Fruit fly (Drosophila melanogaster) whole organism, embryonic: ENCODE results near the gene NetB.

Experiments
- Atf6 ChIP-seq: fragments of 200-800 bp; sonication (Bioruptor generic); IDR thresholded peaks from 2 replicates; pipeline ENCODE4 v1.3.6; 2022; ENCODE audit warnings: missing biosample characterization, missing genetic modification characterization
- CG10321 ChIP-seq: fragments of 200-800 bp; sonication (Bioruptor generic); IDR thresholded peaks from 2 replicates; pipeline ENCODE4 v1.3.6; 2022; ENCODE audit warnings: missing biosample characterization, missing genetic modification characterization
- CG11696 ChIP-seq: fragments of 200-800 bp; sonication (Bioruptor generic); IDR thresholded peaks from 2 replicates; pipeline ENCODE4 v1.3.6; 2022; ENCODE audit warnings: missing biosample characterization, missing genetic modification characterization
- CG12659 ChIP-seq: fragments of 200-800 bp; sonication (Bioruptor generic); optimal IDR thresholded peaks from 3 replicates; lab custom pipeline; 2017; ENCODE audit warnings: mild to moderate bottlenecking, missing biosample characterization, missing genetic modification reagents, missing genetic modification characterization
- CG12769 ChIP-seq: fragments of 200-800 bp; sonication (Bioruptor generic); optimal IDR thresholded peaks from 2 replicates; lab custom pipeline; 2019; ENCODE audit warnings: missing biosample characterization, mild to moderate bottlenecking, missing genetic modification characterization, moderate library complexity
- CG13894 ChIP-seq: fragments of 200-800 bp; sonication (Bioruptor generic); optimal IDR thresholded peaks from 3 replicates; lab custom pipeline; 2018; ENCODE audit warnings: missing biosample characterization, mild to moderate bottlenecking, missing genetic modification characterization, moderate library complexity
- CG14014 ChIP-seq: fragments of 200-800 bp; sonication (Bioruptor generic); IDR thresholded peaks from 2 replicates; pipeline ENCODE4 v1.3.6; 2022; ENCODE audit warnings: missing biosample characterization, missing genetic modification characterization
- CG1603 ChIP-seq: fragments of 200-800 bp; sonication (Bioruptor generic); optimal IDR thresholded peaks from 2 replicates; lab custom pipeline; 2019; ENCODE audit warnings: missing biosample characterization, mild to moderate bottlenecking, missing genetic modification characterization, moderate library complexity
- CG16815 ChIP-seq: fragments of 200-800 bp; sonication (Bioruptor generic); optimal IDR thresholded peaks from 3 replicates; lab custom pipeline; 2017; ENCODE audit warnings: missing biosample characterization, mild to moderate bottlenecking, missing genetic modification characterization
- CG17802 ChIP-seq: fragments of 200-800 bp; sonication (Bioruptor generic); optimal IDR thresholded peaks from 2 replicates; lab custom pipeline; 2018; ENCODE audit warnings: missing biosample characterization, mild to moderate bottlenecking, missing genetic modification characterization, moderate library complexity
- CG1792 ChIP-seq: fragments of 200-800 bp; sonication (Bioruptor generic); optimal IDR thresholded peaks from 2 replicates; lab custom pipeline; 2016; ENCODE audit warnings: missing biosample characterization, missing genetic modification characterization
- CG32767 ChIP-seq: fragments of 200-800 bp; sonication (Bioruptor generic); IDR thresholded peaks from 2 replicates; pipeline ENCODE4 v1.3.6; 2022; ENCODE audit warnings: missing biosample characterization, missing genetic modification characterization
- CG42726 ChIP-seq: fragments of 200-800 bp; sonication (Bioruptor generic); IDR thresholded peaks from 2 replicates; pipeline ENCODE4 v1.3.6; 2022; ENCODE audit warnings: missing biosample characterization, missing genetic modification characterization; ENCODE audit not compliant: partially characterized antibody
- CG5180 ChIP-seq: fragments of 200-800 bp; sonication (Bioruptor generic); optimal IDR thresholded peaks from 3 replicates; lab custom pipeline; 2017; ENCODE audit warnings: missing biosample characterization, missing genetic modification characterization, mild to moderate bottlenecking, moderate library complexity, missing genetic modification reagents
- CG6689 ChIP-seq: fragments of 200-800 bp; sonication (Bioruptor generic); IDR thresholded peaks from 2 replicates; pipeline ENCODE4 v1.3.6; 2022; ENCODE audit warnings: missing biosample characterization, missing genetic modification characterization
- CG6813 ChIP-seq: fragments of 200-800 bp; sonication (Bioruptor generic); optimal IDR thresholded peaks from 2 replicates; lab custom pipeline; 2017; ENCODE audit warnings: missing biosample characterization, missing genetic modification characterization, mild to moderate bottlenecking, moderate library complexity, missing genetic modification reagents
- CG7786 ChIP-seq: fragments of 200-800 bp; sonication (Bioruptor generic); optimal IDR thresholded peaks from 2 replicates; lab custom pipeline; 2016; ENCODE audit warnings: missing biosample characterization, missing genetic modification characterization
- CG8290 ChIP-seq, 3 experiments: fragments of 200-800 bp; sonication (Bioruptor generic); optimal IDR thresholded peaks; 2 replicates each; lab custom pipeline; 2016 to 2019; ENCODE audit warnings: missing biosample characterization in 3 of 3, missing genetic modification characterization in 3 of 3, mild to moderate bottlenecking in 2 of 3, moderate library complexity in 1 of 3
- CrebB ChIP-seq: fragments of 200-800 bp; sonication (Bioruptor generic); optimal IDR thresholded peaks from 3 replicates; lab custom pipeline; 2018; ENCODE audit warnings: missing biosample characterization, mild to moderate bottlenecking, missing genetic modification characterization
- D ChIP-seq, 2 experiments: fragments of 200-800 bp in 1 of 2; fragments of >200 bp in 1 of 2; sonication (Bioruptor generic) in 1 of 2; optimal IDR thresholded peaks; 2 replicates in 1 of 2; 3 replicates in 1 of 2; lab custom pipeline; 2017; ENCODE audit warnings: mild to moderate bottlenecking in 1 of 2, missing biosample characterization in 1 of 2, missing genetic modification characterization in 1 of 2, missing genetic modification reagents in 1 of 2
- Dp ChIP-seq: fragments of 200-800 bp; sonication (Bioruptor generic); optimal IDR thresholded peaks from 2 replicates; lab custom pipeline; 2018; ENCODE audit warnings: missing biosample characterization, mild to moderate bottlenecking, missing genetic modification characterization, moderate library complexity
- Ets65A ChIP-seq: fragments of 200-800 bp; sonication (Bioruptor generic); peaks from one replicate; lab custom pipeline; 2016; ENCODE audit warnings: missing biosample characterization, missing genetic modification characterization
- Ets97D ChIP-seq: fragments of 200-800 bp; sonication (Bioruptor generic); optimal IDR thresholded peaks from 3 replicates; lab custom pipeline; 2016; ENCODE audit warnings: missing biosample characterization, missing genetic modification characterization
- HLH3B ChIP-seq: fragments of 200-800 bp; sonication (Bioruptor generic); IDR thresholded peaks from 2 replicates; pipeline ENCODE4 v1.3.6; 2022; ENCODE audit warnings: missing biosample characterization, missing genetic modification characterization
- Hey ChIP-seq: fragments of 200-800 bp; sonication (Bioruptor generic); optimal IDR thresholded peaks from 3 replicates; lab custom pipeline; 2018; ENCODE audit warnings: missing biosample characterization, mild to moderate bottlenecking, missing genetic modification characterization
- Hmr ChIP-seq: fragments of 200-800 bp; sonication (Bioruptor generic); optimal IDR thresholded peaks from 3 replicates; lab custom pipeline; 2017; ENCODE audit warnings: mild to moderate bottlenecking, missing biosample characterization, missing genetic modification reagents, missing genetic modification characterization
- Mad ChIP-seq: fragments of 200-800 bp; sonication (Bioruptor generic); optimal IDR thresholded peaks from 2 replicates; lab custom pipeline; 2016; ENCODE audit warnings: missing biosample characterization, missing genetic modification characterization
- Pdp1 ChIP-seq, 2 experiments: fragments of 200-800 bp; sonication (Bioruptor generic); optimal IDR thresholded peaks; 3 replicates each; lab custom pipeline; 2016; ENCODE audit warnings: missing biosample characterization in 2 of 2, missing genetic modification characterization in 2 of 2, mild to moderate bottlenecking in 1 of 2, moderate library complexity in 1 of 2
- Sry-δ ChIP-seq: fragments of 200-800 bp; sonication (Bioruptor generic); optimal IDR thresholded peaks from 2 replicates; lab custom pipeline; 2016; ENCODE audit warnings: missing biosample characterization, missing genetic modification characterization
- Taf1 ChIP-seq: fragments of 200-800 bp; sonication (Bioruptor generic); IDR thresholded peaks from 2 replicates; pipeline ENCODE4 v1.3.6; 2022; ENCODE audit warnings: missing biosample characterization, missing genetic modification characterization
- Xrp1 ChIP-seq: fragments of 200-800 bp; sonication (Bioruptor generic); IDR thresholded peaks from 2 replicates; pipeline ENCODE4 v1.3.6; 2022; ENCODE audit warnings: missing biosample characterization, missing genetic modification characterization
- ab ChIP-seq: fragments of 200-800 bp; sonication (Bioruptor generic); optimal IDR thresholded peaks from 2 replicates; lab custom pipeline; 2016; ENCODE audit warnings: missing biosample characterization, missing genetic modification characterization
- chn ChIP-seq: fragments of 200-800 bp; sonication (Bioruptor generic); optimal IDR thresholded peaks from 2 replicates; lab custom pipeline; 2016; ENCODE audit warnings: missing biosample characterization, missing genetic modification characterization
- cwo ChIP-seq: fragments of 200-800 bp; sonication (Bioruptor generic); optimal IDR thresholded peaks from 3 replicates; lab custom pipeline; 2017; ENCODE audit warnings: missing biosample characterization, missing genetic modification characterization, mild to moderate bottlenecking, moderate library complexity, missing genetic modification reagents
- dm ChIP-seq: fragments of 200-800 bp; sonication (Bioruptor generic); optimal IDR thresholded peaks from 3 replicates; lab custom pipeline; 2016; ENCODE audit warnings: missing biosample characterization, missing genetic modification characterization
- dpn ChIP-seq, 2 experiments: fragments of 200-800 bp; sonication (Bioruptor generic); optimal IDR thresholded peaks; 3 replicates each; lab custom pipeline; 2016; ENCODE audit warnings: missing biosample characterization in 2 of 2, missing genetic modification characterization in 2 of 2
- dysf ChIP-seq: fragments of 200-800 bp; sonication (Bioruptor generic); IDR thresholded peaks from 3 replicates; pipeline ENCODE4 v1.3.6; 2022; ENCODE audit warnings: missing biosample characterization, missing genetic modification characterization
- ftz-f1 ChIP-seq: fragments of 200-800 bp; sonication (Bioruptor generic); optimal IDR thresholded peaks from 2 replicates; lab custom pipeline; 2016; ENCODE audit warnings: missing biosample characterization, missing genetic modification characterization
- maf-S ChIP-seq: fragments of 200-800 bp; sonication (Bioruptor generic); optimal IDR thresholded peaks from 2 replicates; lab custom pipeline; 2016; ENCODE audit warnings: missing biosample characterization, missing genetic modification characterization
- otp ChIP-seq: fragments of 200-800 bp; sonication (Bioruptor generic); IDR thresholded peaks from 3 replicates; pipeline ENCODE4, ENCODE4 v1.3.6; 2022; ENCODE audit warnings: missing biosample characterization, missing genetic modification characterization
- p53 ChIP-seq: fragments of 200-800 bp; sonication (Bioruptor generic); optimal IDR thresholded peaks from 2 replicates; lab custom pipeline; 2016; ENCODE audit warnings: missing biosample characterization, missing genetic modification characterization
- pfk ChIP-seq: fragments of 200-800 bp; sonication (Bioruptor generic); optimal IDR thresholded peaks from 2 replicates; lab custom pipeline; 2018; ENCODE audit warnings: missing biosample characterization, mild to moderate bottlenecking, missing genetic modification characterization, moderate library complexity
- pho ChIP-seq: fragments of 200-800 bp; sonication (Bioruptor generic); optimal IDR thresholded peaks from 2 replicates; lab custom pipeline; 2016; ENCODE audit warnings: missing biosample characterization, missing genetic modification characterization
- salm ChIP-seq: fragments of 200-800 bp; sonication (Bioruptor generic); optimal IDR thresholded peaks from 2 replicates; lab custom pipeline; 2018; ENCODE audit warnings: missing biosample characterization, mild to moderate bottlenecking, missing genetic modification characterization
- scrt ChIP-seq: fragments of 200-800 bp; sonication (Bioruptor generic); optimal IDR thresholded peaks from 2 replicates; lab custom pipeline; 2018; ENCODE audit warnings: missing biosample characterization, mild to moderate bottlenecking, missing genetic modification characterization, moderate library complexity
- sqz ChIP-seq: fragments of 200-800 bp; sonication (Bioruptor generic); optimal IDR thresholded peaks from 3 replicates; lab custom pipeline; 2018; ENCODE audit warnings: missing biosample characterization, mild to moderate bottlenecking, missing genetic modification characterization
- sr ChIP-seq: fragments of 200-800 bp; sonication (Bioruptor generic); IDR thresholded peaks from 3 replicates; pipeline ENCODE4 v1.3.6; 2022; ENCODE audit warnings: missing biosample characterization, missing genetic modification characterization
- stc ChIP-seq: fragments of 200-800 bp; sonication (Bioruptor generic); IDR thresholded peaks from 2 replicates; pipeline ENCODE4 v1.3.6; 2022; ENCODE audit warnings: missing biosample characterization, missing genetic modification characterization
- ttk ChIP-seq: fragments of 200-800 bp; sonication (Bioruptor generic); IDR thresholded peaks from 2 replicates; pipeline ENCODE4 v2.1.2; 2022; ENCODE audit warnings: missing biosample characterization, missing genetic modification characterization
- zfh1 ChIP-seq: fragments of 200-800 bp; sonication (Bioruptor generic); IDR thresholded peaks from 3 replicates; pipeline ENCODE4 v1.3.6; 2022; ENCODE audit warnings: missing biosample characterization, missing genetic modification characterization

The NetB gene

DNA sequence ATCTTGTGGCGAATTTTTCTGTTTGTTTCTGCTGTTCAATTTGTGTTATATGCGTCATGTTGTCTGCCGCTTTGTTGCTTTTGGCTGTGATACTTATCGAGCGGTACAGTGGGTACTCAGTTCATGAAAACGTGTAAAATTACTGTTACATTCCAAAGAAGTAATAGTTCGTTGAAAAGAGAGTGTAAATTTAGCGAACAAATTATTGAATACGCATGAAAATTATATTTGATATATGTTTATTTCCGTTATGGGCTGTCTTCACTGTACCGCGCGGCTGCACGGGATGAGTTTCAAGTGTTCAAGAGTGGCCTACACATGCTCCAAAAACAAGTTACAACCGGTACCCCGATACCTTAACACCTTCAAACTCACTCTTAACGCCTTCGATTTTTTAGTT, 60.1 kb downstream of the NetB start (continued):
- TF ChIP-seq Hey, result no peak
- peak; percentile 52 to 68 for TF ChIP-seq Pdp1 (GFP tag; optimal IDR thresholded peaks at IDR 0.05; lab: Kevin White, UChicago)
- TF ChIP-seq CG12769 (tag; lab: Kevin White, UChicago), result peak; percentile 81
- peak; percentile 17 for TF ChIP-seq CG16815
- TF ChIP-seq ab (GFP tag; lab: Kevin White, UChicago), result no peak
- peak; percentile 66 for TF ChIP-seq stc (GFP tag; lab: Robert Waterston, UW)
- no peak for TF ChIP-seq pho (GFP tag; lab: Kevin White, UChicago)
- TF ChIP-seq cwo (GFP tag; lab: Kevin White, UChicago), result peak; percentile 35
- TF ChIP-seq Hmr (GFP tag; lab: Kevin White, UChicago), result peak; percentile 44
- TF ChIP-seq CG8290 (GFP tag; optimal IDR thresholded peaks at IDR 0.05; lab: Kevin White, UChicago), result no peak
- peak in 1 of 2 experiments; percentile 91 for TF ChIP-seq CG8290 (tag; optimal IDR thresholded peaks at IDR 0.05; lab: Kevin White, UChicago)
- TF ChIP-seq otp (GFP tag; lab: Robert Waterston, UW), result peak; percentile 81
- TF ChIP-seq salm (tag; lab: Kevin White, UChicago), result peak; percentile 58
- TF ChIP-seq pfk (GFP tag; lab: Kevin White, UChicago), result no peak
- no peak for TF ChIP-seq CG42726 (GFP tag; lab: Robert Waterston, UW)
- TF ChIP-seq Taf1 (GFP tag; lab: Robert Waterston, UW), result no peak
- TF ChIP-seq Atf6 (GFP tag; lab: Robert Waterston, UW), result peak; percentile 46; the same call in 1 of the 2 replicates
- no peak for TF ChIP-seq Dp
- TF ChIP-seq D (optimal IDR thresholded peaks at IDR 0.05; lab: Kevin White, UChicago), result no peak
- TF ChIP-seq D (GFP tag; optimal IDR thresholded peaks at IDR 0.05; lab: Kevin White, UChicago), result peak; percentile 50
- peak; percentile 24 for TF ChIP-seq CG1792 (GFP tag; lab: Kevin White, UChicago)
- peak; percentile 33 for TF ChIP-seq CrebB (tag; lab: Kevin White, UChicago)
- TF ChIP-seq CG32767 (GFP tag; lab: Robert Waterston, UW), result peak; percentile 61; the same call in 1 of the 2 replicates
- peak; percentile 27 for TF ChIP-seq Ets97D
- TF ChIP-seq CG11696 (GFP tag; lab: Robert Waterston, UW), result peak; percentile 61; the same call in 1 of the 2 replicates
- peak; percentile 4 for TF ChIP-seq Sry-δ
- TF ChIP-seq CG5180 (GFP tag; lab: Kevin White, UChicago), result peak; percentile 50
- peak; percentile 85 for TF ChIP-seq HLH3B (GFP tag; lab: Robert Waterston, UW)
- peak; percentile 50 for TF ChIP-seq CG12659
- peak; percentile 53 for TF ChIP-seq CG17802
- TF ChIP-seq sr, result 0 out of 3 replicates have a peak, but pooled peaks have one; percentile 40
- TF ChIP-seq ftz-f1 (GFP tag; lab: Kevin White, UChicago), result no peak
- peak; percentile 78 for TF ChIP-seq zfh1 (GFP tag; lab: Robert Waterston, UW)
- TF ChIP-seq dpn (GFP tag; optimal IDR thresholded peaks at IDR 0.05; lab: Kevin White, UChicago), result peak; percentile 55 to 67
- peak; percentile 90 for TF ChIP-seq CG1603 (tag; lab: Kevin White, UChicago)
- TF ChIP-seq CG6689 (GFP tag; lab: Robert Waterston, UW), result peak; percentile 76
- TF ChIP-seq CG10321 (GFP tag; lab: Robert Waterston, UW), result peak; percentile 31; the same call in 1 of the 2 replicates
- peak; percentile 12 for TF ChIP-seq CG7786 (GFP tag; lab: Kevin White, UChicago)
- peak; percentile 87 for TF ChIP-seq dysf
- TF ChIP-seq CG14014 (GFP tag; lab: Robert Waterston, UW), result peak; percentile 82
- peak; percentile 22 for TF ChIP-seq scrt (GFP tag; lab: Kevin White, UChicago)
- peak; percentile 45 for TF ChIP-seq sqz
- TF ChIP-seq chn (GFP tag; lab: Kevin White, UChicago), result peak; percentile 58
- peak; percentile 60 for TF ChIP-seq Ets65A (GFP tag; lab: Kevin White, UChicago)
- TF ChIP-seq Mad (GFP tag; lab: Kevin White, UChicago), result peak; percentile 25
- peak; percentile 8 for TF ChIP-seq dm
- peak; percentile 85 for TF ChIP-seq ttk (GFP tag; lab: Robert Waterston, UW)
- TF ChIP-seq CG13894 (tag; lab: Kevin White, UChicago), result no peak
- peak; percentile 26 for TF ChIP-seq maf-S (GFP tag; lab: Kevin White, UChicago)
- no peak for TF ChIP-seq p53 (GFP tag; lab: Kevin White, UChicago)
- TF ChIP-seq Xrp1 (GFP tag; lab: Robert Waterston, UW), result peak; percentile 82
- peak; percentile 35 for TF ChIP-seq CG6813 (GFP tag; lab: Kevin White, UChicago)
